Fruit fly (Drosophila melanogaster): ENCODE measurements around the gene AMPKalpha.

AMPKalpha gene

dm6 chrX:1399056-1400003, 24.0 kb downstream of the AMPKalpha start (continued):
- TF ChIP-seq CG10209 (GFP tag; optimal IDR thresholded peaks at IDR 0.05), result no peak
- peak; percentile 63 for TF ChIP-seq CG13894 (tag; optimal IDR thresholded peaks at IDR 0.05)
- no peak for TF ChIP-seq wek (GFP tag; optimal IDR thresholded peaks at IDR 0.05)
- TF ChIP-seq CG9215 (GFP tag; IDR thresholded peaks at IDR 0.05), result peak; percentile 23
- TF ChIP-seq dan (GFP tag; IDR thresholded peaks at IDR 0.05), result no peak
- no peak for TF ChIP-seq H15 (GFP tag; IDR thresholded peaks at IDR 0.05)
- no peak for TF ChIP-seq CG10366 (GFP tag; IDR thresholded peaks at IDR 0.05)
- no peak for TF ChIP-seq cato (GFP tag; optimal IDR thresholded peaks at IDR 0.05; ENCODE audit: borderline replicate concordance)
- TF ChIP-seq oc (tag; optimal IDR thresholded peaks at IDR 0.05), result no peak
- peak; percentile 7 for TF ChIP-seq CG14710 (tag; optimal IDR thresholded peaks at IDR 0.05)
- no peak for TF ChIP-seq CG12299 (tag; optimal IDR thresholded peaks at IDR 0.05)
- TF ChIP-seq Vsx1 (GFP tag; optimal IDR thresholded peaks at IDR 0.05), result no peak
- TF ChIP-seq CG31388 (GFP tag; optimal IDR thresholded peaks at IDR 0.05), result no peak
- no peak for TF ChIP-seq NC2α (GFP tag; optimal IDR thresholded peaks at IDR 0.05)
- TF ChIP-seq kah (GFP tag; optimal IDR thresholded peaks at IDR 0.05), result no peak
- TF ChIP-seq CG10462 (GFP tag; optimal IDR thresholded peaks at IDR 0.05), result no peak
- TF ChIP-seq Hmr (GFP tag; optimal IDR thresholded peaks at IDR 0.05), result peak; percentile 77
- TF ChIP-seq ac (GFP tag; optimal IDR thresholded peaks at IDR 0.05), result no peak
- no peak for TF ChIP-seq pb (GFP tag; optimal IDR thresholded peaks at IDR 0.05)
- no peak for TF ChIP-seq Sry-β (GFP tag; optimal IDR thresholded peaks at IDR 0.05)
- no peak for TF ChIP-seq CG4282 (GFP tag; optimal IDR thresholded peaks at IDR 0.05)
- TF ChIP-seq ken (GFP tag; IDR thresholded peaks at IDR 0.05), result peak; percentile 39; the same call in 1 of the 3 replicates
- peak; percentile 17; the same call in 1 of the 2 replicates for TF ChIP-seq CG14014 (GFP tag; IDR thresholded peaks at IDR 0.05)
- 0 out of 2 replicates have a peak, but pooled peaks have one; percentile 13 for TF ChIP-seq ara (GFP tag; IDR thresholded peaks at IDR 0.05)
- TF ChIP-seq Abd-B (GFP tag; optimal IDR thresholded peaks at IDR 0.05), result no peak
- TF ChIP-seq Lpt (GFP tag; optimal IDR thresholded peaks at IDR 0.05), result no peak
- peak; percentile 48 for TF ChIP-seq cg (GFP tag; optimal IDR thresholded peaks at IDR 0.05)
- TF ChIP-seq CG7372 (GFP tag; IDR thresholded peaks at IDR 0.05), result no peak
- peak; percentile 26; the same call in 1 of the 2 replicates for TF ChIP-seq MBD-R2 (GFP tag; IDR thresholded peaks at IDR 0.05)
- TF ChIP-seq CG12155 (GFP tag; optimal IDR thresholded peaks at IDR 0.05), result no peak
- no peak; the same call in 1 of the 2 replicates for TF ChIP-seq CG6689 (GFP tag; IDR thresholded peaks at IDR 0.05)
- TF ChIP-seq ewg (GFP tag; optimal IDR thresholded peaks at IDR 0.05), result peak; percentile 45
- TF ChIP-seq Med (GFP tag), result peak; percentile 83
- TF ChIP-seq CG3838 (GFP tag; optimal IDR thresholded peaks at IDR 0.05), result no peak
- TF ChIP-seq CG10543 (GFP tag; optimal IDR thresholded peaks at IDR 0.05), result peak; percentile 91
- no peak for TF ChIP-seq usp (GFP tag; optimal IDR thresholded peaks at IDR 0.05)
- TF ChIP-seq B-H2 (GFP tag; optimal IDR thresholded peaks at IDR 0.05), result no peak
- no peak for TF ChIP-seq CG16815 (GFP tag; optimal IDR thresholded peaks at IDR 0.05)
- TF ChIP-seq CG11560 (tag; IDR thresholded peaks at IDR 0.05), result no peak
- TF ChIP-seq fd96Cb (tag; optimal IDR thresholded peaks at IDR 0.05), result no peak
- TF ChIP-seq wor (GFP tag; IDR thresholded peaks at IDR 0.05), result no peak
- TF ChIP-seq CG5245 (GFP tag; optimal IDR thresholded peaks at IDR 0.05), result peak; percentile 9
- peak; percentile 90 for TF ChIP-seq Kr (GFP tag; optimal IDR thresholded peaks at IDR 0.05)
- TF ChIP-seq ato (GFP tag; IDR thresholded peaks at IDR 0.05; ENCODE audit: partially characterized antibody), result peak; percentile 43; the same call in 1 of the 2 replicates
- TF ChIP-seq crc (GFP tag; optimal IDR thresholded peaks at IDR 0.05), result no peak
- peak; percentile 36 for TF ChIP-seq CG17829 (tag; optimal IDR thresholded peaks at IDR 0.05)
- TF ChIP-seq Eip74EF (GFP tag; optimal IDR thresholded peaks at IDR 0.05), result peak in 1 of 2 experiments; percentile 35
- TF ChIP-seq vvl (GFP tag; IDR thresholded peaks at IDR 0.05), result peak; percentile 19; the same call in 1 of the 2 replicates

All from whole organism, embryonic.